Worm (Caenorhabditis elegans): ENCODE measurements around the gene F44E2.9.

Gene F44E2.9

DNA sequence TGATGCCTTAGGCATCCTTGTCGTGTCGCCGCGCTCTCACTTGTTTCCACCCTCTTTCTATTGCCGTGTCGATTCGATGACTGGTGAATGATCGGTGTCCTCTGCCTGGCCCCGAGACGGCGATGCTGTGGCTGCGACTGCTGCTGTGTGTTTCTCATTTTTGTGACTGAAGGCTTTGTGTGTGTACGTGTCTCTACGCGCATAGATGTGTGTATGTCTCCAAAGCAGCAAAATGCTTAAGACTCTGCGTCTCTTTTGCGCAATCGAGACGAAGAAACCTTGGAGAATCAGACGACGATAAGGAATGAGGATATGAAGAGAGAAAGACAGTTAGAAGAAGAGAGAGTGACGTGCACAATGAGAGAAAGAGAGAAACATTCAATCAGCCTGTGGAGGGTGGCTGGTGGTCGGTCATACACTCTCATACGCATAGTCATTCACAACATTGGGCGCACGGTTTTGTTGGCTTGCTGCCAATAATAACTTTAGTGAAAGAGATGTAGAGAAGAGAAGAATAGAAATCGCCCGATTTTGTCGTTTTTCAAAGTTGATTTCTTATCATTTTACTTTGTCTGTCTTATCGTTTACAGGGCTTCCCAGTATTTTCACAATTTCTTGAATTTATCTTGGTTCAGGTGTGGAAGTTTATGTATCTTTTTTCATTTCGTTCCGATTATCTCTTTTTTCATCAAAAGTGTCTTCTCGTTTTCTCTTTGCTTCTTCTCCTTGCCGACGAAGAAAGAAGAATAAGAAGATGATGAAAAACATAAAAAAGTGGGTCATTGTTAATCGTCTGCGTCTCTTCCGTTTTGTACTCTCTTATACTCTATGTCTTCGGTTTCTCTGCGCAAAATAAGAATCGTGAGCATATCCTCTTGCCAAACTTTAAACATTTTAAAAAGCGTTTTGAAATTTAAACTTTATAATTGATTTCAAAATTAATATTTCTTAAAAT lies 48.2 kb downstream of the F44E2.9 start (continued):
- peak; percentile 81 for TF ChIP-seq pha-4 (GFP tag; IDR thresholded peaks at IDR 0.05)
- TF ChIP-seq pha-4 (tag; optimal IDR thresholded peaks at IDR 0.05), result peak; percentile 86
- TF ChIP-seq F10B5.3 (tag; optimal IDR thresholded peaks at IDR 0.05), result peak; percentile 69
- TF ChIP-seq cey-2 (tag; optimal IDR thresholded peaks at IDR 0.05; ENCODE audit: borderline replicate concordance, insufficient read depth), result peak; percentile 88
- no peak for TF ChIP-seq zip-2 (tag; optimal IDR thresholded peaks at IDR 0.05)
- TF ChIP-seq nhr-102 (tag; optimal IDR thresholded peaks at IDR 0.05), result peak; percentile 94
- TF ChIP-seq nhr-48 (tag; optimal IDR thresholded peaks at IDR 0.05), result peak; percentile 95
- peak; percentile 8 for TF ChIP-seq lir-3 (tag; optimal IDR thresholded peaks at IDR 0.05)
- TF ChIP-seq mes-2 (tag; optimal IDR thresholded peaks at IDR 0.05; ENCODE audit: poor library complexity, severe bottlenecking), result peak; percentile 80
- TF ChIP-seq Y48G9A.11 (GFP tag; IDR thresholded peaks at IDR 0.05), result no peak
- no peak for TF ChIP-seq unc-39 (tag; optimal IDR thresholded peaks at IDR 0.05)
- no peak for TF ChIP-seq php-3 (GFP tag; IDR thresholded peaks at IDR 0.05)
- peak; percentile 68 for TF ChIP-seq lin-38 (GFP tag; IDR thresholded peaks at IDR 0.05)
- peak; percentile 77; the same call in 1 of the 2 replicates for TF ChIP-seq set-16 (GFP tag; IDR thresholded peaks at IDR 0.05)
- TF ChIP-seq ZK546.5 (tag; optimal IDR thresholded peaks at IDR 0.05), result no peak
- no peak for TF ChIP-seq ceh-82 (tag; optimal IDR thresholded peaks at IDR 0.05)
- peak; percentile 98 for TF ChIP-seq nhr-6 (tag; optimal IDR thresholded peaks at IDR 0.05)
- peak; percentile 47; the same call in 1 of the 2 replicates for TF ChIP-seq nhr-41 (GFP tag; IDR thresholded peaks at IDR 0.05)
- no peak for TF ChIP-seq nhr-76 (tag; optimal IDR thresholded peaks at IDR 0.05)
- peak; percentile 82 for TF ChIP-seq mxl-2 (GFP tag; conservative IDR thresholded peaks at IDR 0.05)
- TF ChIP-seq dmd-9 (GFP tag; IDR thresholded peaks at IDR 0.05), result no peak
- peak; percentile 91 for TF ChIP-seq nhr-77 (tag; optimal IDR thresholded peaks at IDR 0.05)
- no peak for TF ChIP-seq nhr-111 (GFP tag; optimal IDR thresholded peaks at IDR 0.05)
- peak; percentile 43 to 100 for TF ChIP-seq unc-62 (GFP tag; optimal IDR thresholded peaks at IDR 0.05 in 1 of 2)
- peak; percentile 60 for TF ChIP-seq unc-62 (tag; optimal IDR thresholded peaks at IDR 0.05)
- peak; percentile 94 for TF ChIP-seq jun-1 (tag; optimal IDR thresholded peaks at IDR 0.05)
- TF ChIP-seq R02D3.7 (tag; optimal IDR thresholded peaks at IDR 0.05), result no peak
- no peak for TF ChIP-seq daf-12 (tag; optimal IDR thresholded peaks at IDR 0.05)
- TF ChIP-seq dve-1 (tag; optimal IDR thresholded peaks at IDR 0.05; ENCODE audit: insufficient read depth), result peak; percentile 98
- peak; percentile 57 for TF ChIP-seq duxl-1 (tag; optimal IDR thresholded peaks at IDR 0.05; ENCODE audit: poor library complexity)
- TF ChIP-seq dpl-1 (GFP tag; optimal IDR thresholded peaks at IDR 0.05), result peak; percentile 58
- TF ChIP-seq zip-11 (GFP tag; IDR thresholded peaks at IDR 0.05), result no peak
- TF ChIP-seq tra-1 (GFP tag; IDR thresholded peaks at IDR 0.05), result peak; percentile 70
- peak; percentile 94 for TF ChIP-seq gei-8 (GFP tag; optimal IDR thresholded peaks at IDR 0.05)
- peak; percentile 96 for TF ChIP-seq nhr-11 (tag; optimal IDR thresholded peaks at IDR 0.05)
- TF ChIP-seq lin-13 (GFP tag; optimal IDR thresholded peaks at IDR 0.05), result peak; percentile 93
- TF ChIP-seq egl-43 (GFP tag; IDR thresholded peaks at IDR 0.05), result peak; percentile 81
- TF ChIP-seq zfp-3 (GFP tag; conservative IDR thresholded peaks at IDR 0.05), result peak; percentile 59; the same call in 1 of the 2 replicates
- TF ChIP-seq dmd-6 (GFP tag; IDR thresholded peaks at IDR 0.05), result peak; percentile 96
- TF ChIP-seq mdl-1 (tag; optimal IDR thresholded peaks at IDR 0.05), result peak; percentile 94 to 98
- TF ChIP-seq ctbp-1 (GFP tag; IDR thresholded peaks at IDR 0.05), result peak; percentile 83
- peak; percentile 44; the same call in 1 of the 2 replicates for TF ChIP-seq lin-29 (GFP tag; IDR thresholded peaks at IDR 0.05)
- TF ChIP-seq daf-19 (GFP tag; conservative IDR thresholded peaks at IDR 0.05), result 0 out of 2 replicates have a peak, but pooled peaks have one; percentile 58
- TF ChIP-seq nhr-237 (tag; optimal IDR thresholded peaks at IDR 0.05), result peak; percentile 26
- no peak for TF ChIP-seq ces-1 (GFP tag; optimal IDR thresholded peaks at IDR 0.05)
- TF ChIP-seq Y75B8A.6 (GFP tag; IDR thresholded peaks at IDR 0.05), result peak; percentile 17; the same call in 1 of the 2 replicates
- peak; percentile 87 for TF ChIP-seq fos-1 (tag; optimal IDR thresholded peaks at IDR 0.05)
- peak; percentile 82 for TF ChIP-seq saeg-2 (GFP tag; IDR thresholded peaks at IDR 0.05)
